Fruit fly (Drosophila melanogaster) whole organism, embryonic: Measurements from ENCODE around the gene Cyt-c1L.

Source experiments
- Atf6 ChIP-seq: fragments of 200-800 bp; sonication (Bioruptor generic); IDR thresholded peaks from 2 replicates; pipeline ENCODE4 v1.3.6; 2022; ENCODE audit warnings: missing biosample characterization, missing genetic modification characterization
- CG11695 ChIP-seq: fragments of 200-800 bp; sonication (Bioruptor generic); IDR thresholded peaks from 3 replicates; pipeline ENCODE4 v1.3.6; 2022; ENCODE audit warnings: missing biosample characterization, missing genetic modification characterization
- CG12299 ChIP-seq: fragments of 200-800 bp; sonication (Bioruptor generic); optimal IDR thresholded peaks from 2 replicates; lab custom pipeline; 2018; ENCODE audit warnings: missing biosample characterization, mild to moderate bottlenecking, missing genetic modification characterization
- CG13424 ChIP-seq: fragments of 200-800 bp; sonication (Bioruptor generic); optimal IDR thresholded peaks from 2 replicates; lab custom pipeline; 2019; ENCODE audit warnings: missing biosample characterization, mild to moderate bottlenecking, missing genetic modification characterization, moderate library complexity
- CG13624 ChIP-seq: fragments of 200-800 bp; sonication (Bioruptor generic); optimal IDR thresholded peaks from 2 replicates; lab custom pipeline; 2016; ENCODE audit warnings: missing biosample characterization, missing genetic modification characterization
- CG15514 ChIP-seq: fragments of 200-800 bp; sonication (Bioruptor generic); optimal IDR thresholded peaks from 3 replicates; lab custom pipeline; 2017; ENCODE audit warnings: missing biosample characterization, missing genetic modification characterization, mild to moderate bottlenecking, moderate library complexity, missing genetic modification reagents
- CG1647 ChIP-seq: fragments of 200-800 bp; sonication (Bioruptor generic); optimal IDR thresholded peaks from 3 replicates; lab custom pipeline; 2016; ENCODE audit warnings: missing biosample characterization, missing genetic modification characterization
- CG17361 ChIP-seq: fragments of 200-800 bp; sonication (Bioruptor generic); IDR thresholded peaks from 3 replicates; pipeline ENCODE4 v1.3.6; 2022; ENCODE audit warnings: missing biosample characterization, missing genetic modification characterization
- CG18011 ChIP-seq: fragments of 200-800 bp; sonication (Bioruptor generic); optimal IDR thresholded peaks from 2 replicates; lab custom pipeline; 2017; ENCODE audit warnings: missing biosample characterization, missing genetic modification characterization, mild to moderate bottlenecking, moderate library complexity, missing genotype
- CG2889 ChIP-seq: fragments of 200-800 bp; sonication (Bioruptor generic); IDR thresholded peaks from 3 replicates; pipeline ENCODE4 v1.3.6; 2022; ENCODE audit warnings: missing biosample characterization, missing genetic modification characterization
- CG32767 ChIP-seq: fragments of 200-800 bp; sonication (Bioruptor generic); IDR thresholded peaks from 2 replicates; pipeline ENCODE4 v1.3.6; 2022; ENCODE audit warnings: missing biosample characterization, missing genetic modification characterization
- CG5245 ChIP-seq: fragments of 200-800 bp; sonication (Bioruptor generic); optimal IDR thresholded peaks from 3 replicates; lab custom pipeline; 2016; ENCODE audit warnings: missing biosample characterization, missing genetic modification characterization
- CG7556 ChIP-seq: fragments of 200-800 bp; sonication (Bioruptor generic); optimal IDR thresholded peaks from 2 replicates; lab custom pipeline; 2017; ENCODE audit warnings: missing biosample characterization, mild to moderate bottlenecking, missing genetic modification characterization
- CG9437 ChIP-seq: fragments of 200-800 bp; sonication (Bioruptor generic); optimal IDR thresholded peaks from 2 replicates; lab custom pipeline; 2018; ENCODE audit warnings: missing biosample characterization, mild to moderate bottlenecking, missing genetic modification characterization
- Camta ChIP-seq: fragments of 200-800 bp; sonication (Bioruptor generic); optimal IDR thresholded peaks from 2 replicates; lab custom pipeline; 2016; ENCODE audit warnings: missing biosample characterization, missing genetic modification characterization
- Chrac-16 ChIP-seq: fragments of 200-800 bp; sonication (Bioruptor generic); optimal IDR thresholded peaks from 3 replicates; lab custom pipeline; 2016; ENCODE audit warnings: missing biosample characterization, missing genetic modification characterization
- E2f1 ChIP-seq: fragments of 200-800 bp; sonication (Bioruptor generic); IDR thresholded peaks from 2 replicates; pipeline ENCODE4 v1.3.6; 2022; ENCODE audit warnings: missing biosample characterization, missing genetic modification characterization
- Fer1 ChIP-seq: fragments of 200-800 bp; sonication (Bioruptor generic); optimal IDR thresholded peaks from 2 replicates; lab custom pipeline; 2017; ENCODE audit warnings: missing biosample characterization, mild to moderate bottlenecking, missing genetic modification characterization
- Gsc ChIP-seq: fragments of 200-800 bp; sonication (Bioruptor generic); IDR thresholded peaks from 2 replicates; pipeline ENCODE4 v1.3.6; 2022; ENCODE audit warnings: missing biosample characterization, missing genetic modification characterization
- HLH3B ChIP-seq: fragments of 200-800 bp; sonication (Bioruptor generic); IDR thresholded peaks from 2 replicates; pipeline ENCODE4 v1.3.6; 2022; ENCODE audit warnings: missing biosample characterization, missing genetic modification characterization
- HLH54F ChIP-seq: fragments of 200-800 bp; sonication (Bioruptor generic); optimal IDR thresholded peaks from 3 replicates; lab custom pipeline; 2016; ENCODE audit warnings: missing biosample characterization, missing genetic modification characterization
- Hr3 ChIP-seq: fragments of 200-800 bp; sonication (Bioruptor generic); optimal IDR thresholded peaks from 3 replicates; lab custom pipeline; 2016; ENCODE audit warnings: missing biosample characterization, missing genetic modification characterization
- Kr ChIP-seq: fragments of 200-800 bp; sonication (Bioruptor generic); optimal IDR thresholded peaks from 2 replicates; lab custom pipeline; 2017; ENCODE audit warnings: missing biosample characterization, mild to moderate bottlenecking, missing genetic modification characterization
- Lim3 ChIP-seq: fragments of 200-800 bp; sonication (Bioruptor generic); IDR thresholded peaks from 2 replicates; pipeline ENCODE4 v1.3.6; 2022; ENCODE audit warnings: missing biosample characterization, missing genetic modification characterization
- NFAT ChIP-seq: fragments of 200-800 bp; sonication (Bioruptor generic); IDR thresholded peaks from 2 replicates; pipeline ENCODE4 v1.3.6; 2022; ENCODE audit warnings: missing biosample characterization, missing genetic modification characterization
- Nf-YA ChIP-seq: fragments of 200-800 bp; sonication (Bioruptor generic); IDR thresholded peaks from 2 replicates; pipeline ENCODE4 v1.3.6; 2022; ENCODE audit warnings: missing biosample characterization, missing genetic modification characterization
- NfI ChIP-seq: fragments of 200-800 bp; sonication (Bioruptor generic); optimal IDR thresholded peaks from 3 replicates; lab custom pipeline; 2018; ENCODE audit warnings: missing biosample characterization, mild to moderate bottlenecking, missing genetic modification characterization, moderate library complexity
- Oaz ChIP-seq: fragments of 200-800 bp; sonication (Bioruptor generic); IDR thresholded peaks from 2 replicates; pipeline ENCODE4 v1.3.6; 2022; ENCODE audit warnings: missing biosample characterization, missing genetic modification characterization
- Optix ChIP-seq: fragments of 200-800 bp; sonication (Bioruptor generic); IDR thresholded peaks from 3 replicates; pipeline ENCODE4 v1.3.6; 2022; ENCODE audit warnings: missing biosample characterization, missing genetic modification characterization
- Ptx1 ChIP-seq: fragments of 200-800 bp; sonication (Bioruptor generic); IDR thresholded peaks from 2 replicates; pipeline ENCODE4 v1.3.6; 2022; ENCODE audit warnings: missing biosample characterization, missing genetic modification characterization
- Usf ChIP-seq: fragments of 200-800 bp; sonication (Bioruptor generic); optimal IDR thresholded peaks from 2 replicates; lab custom pipeline; 2017; ENCODE audit warnings: missing genotype, missing biosample characterization, missing genetic modification characterization
- bbx ChIP-seq: fragments of 200-800 bp; sonication (Bioruptor generic); IDR thresholded peaks from 2 replicates; pipeline ENCODE4 v1.3.6; 2022; ENCODE audit warnings: missing biosample characterization, missing genetic modification characterization; ENCODE audit not compliant: partially characterized antibody
- cas ChIP-seq: fragments of 200-800 bp; sonication (Bioruptor generic); IDR thresholded peaks from 2 replicates; pipeline ENCODE4 v1.3.6; 2022; ENCODE audit warnings: missing biosample characterization, missing genetic modification characterization
- crc ChIP-seq: fragments of 200-800 bp; sonication (Bioruptor generic); optimal IDR thresholded peaks from 2 replicates; lab custom pipeline; 2016; ENCODE audit warnings: missing biosample characterization, missing genetic modification characterization
- crp ChIP-seq, 2 experiments: fragments of 200-800 bp; sonication (Bioruptor generic); optimal IDR thresholded peaks; 2 replicates in 1 of 2; 3 replicates in 1 of 2; lab custom pipeline; 2017; ENCODE audit warnings: missing biosample characterization in 2 of 2, missing genetic modification characterization in 2 of 2, mild to moderate bottlenecking in 1 of 2, moderate library complexity in 1 of 2
- dmrt11E ChIP-seq: fragments of 200-800 bp; sonication (Bioruptor generic); optimal IDR thresholded peaks from 3 replicates; lab custom pipeline; 2018; ENCODE audit warnings: missing biosample characterization, mild to moderate bottlenecking, missing genetic modification characterization, moderate library complexity
- dysf ChIP-seq: fragments of 200-800 bp; sonication (Bioruptor generic); IDR thresholded peaks from 3 replicates; pipeline ENCODE4 v1.3.6; 2022; ENCODE audit warnings: missing biosample characterization, missing genetic modification characterization
- en ChIP-seq: fragments of 200-800 bp; sonication (Bioruptor generic); optimal IDR thresholded peaks from 2 replicates; lab custom pipeline; 2016; ENCODE audit warnings: missing biosample characterization, missing genetic modification characterization
- fd102C ChIP-seq: fragments of 200-800 bp; sonication (Bioruptor generic); optimal IDR thresholded peaks from 2 replicates; lab custom pipeline; 2018; ENCODE audit warnings: missing biosample characterization, mild to moderate bottlenecking, missing genetic modification characterization, moderate library complexity
- fd64A ChIP-seq: fragments of 200-800 bp; sonication (Bioruptor generic); optimal IDR thresholded peaks from 3 replicates; lab custom pipeline; 2018; ENCODE audit warnings: missing biosample characterization, mild to moderate bottlenecking, missing genetic modification characterization
- fru ChIP-seq: fragments of >200 bp; optimal IDR thresholded peaks from 2 replicates; lab custom pipeline; 2017
- gt ChIP-seq: fragments of 200-800 bp; sonication (Bioruptor generic); IDR thresholded peaks from 2 replicates; pipeline ENCODE4 v1.3.6; 2022; ENCODE audit warnings: missing biosample characterization, missing genetic modification characterization
- nerfin-1 ChIP-seq: fragments of 200-800 bp; sonication (Bioruptor generic); optimal IDR thresholded peaks from 3 replicates; lab custom pipeline; 2019; ENCODE audit warnings: missing biosample characterization, mild to moderate bottlenecking, missing genetic modification characterization, moderate library complexity
- nom ChIP-seq: fragments of 200-800 bp; sonication (Bioruptor generic); optimal IDR thresholded peaks from 2 replicates; lab custom pipeline; 2017; ENCODE audit warnings: missing biosample characterization, missing genetic modification characterization, mild to moderate bottlenecking, moderate library complexity, missing genetic modification reagents
- onecut ChIP-seq: fragments of 200-800 bp; sonication (Bioruptor generic); IDR thresholded peaks from 2 replicates; pipeline ENCODE4 v1.3.6; 2022; ENCODE audit warnings: missing biosample characterization, missing genetic modification characterization
- pros ChIP-seq: fragments of 200-800 bp; sonication (Bioruptor generic); optimal IDR thresholded peaks from 3 replicates; lab custom pipeline; 2019; ENCODE audit warnings: missing biosample characterization, mild to moderate bottlenecking, missing genetic modification characterization, moderate library complexity
- pzg ChIP-seq: fragments of 200-800 bp; sonication (Bioruptor generic); optimal IDR thresholded peaks from 3 replicates; lab custom pipeline; 2018; ENCODE audit warnings: missing biosample characterization, mild to moderate bottlenecking, missing genetic modification characterization, moderate library complexity
- seq ChIP-seq: fragments of 200-800 bp; sonication (Bioruptor generic); IDR thresholded peaks from 2 replicates; pipeline ENCODE4 v1.3.6; 2022; ENCODE audit warnings: missing biosample characterization, missing genetic modification characterization
- shn ChIP-seq: fragments of 200-800 bp; sonication (Bioruptor generic); optimal IDR thresholded peaks from 3 replicates; lab custom pipeline; 2016; ENCODE audit warnings: missing biosample characterization, missing genetic modification characterization
- so ChIP-seq: fragments of 200-800 bp; sonication (Bioruptor generic); IDR thresholded peaks from 3 replicates; pipeline ENCODE4 v1.3.6; 2022; ENCODE audit warnings: missing biosample characterization, missing genetic modification characterization
- wor ChIP-seq: fragments of 200-800 bp; sonication (Bioruptor generic); IDR thresholded peaks from 2 replicates; pipeline ENCODE4 v1.3.6; 2022; ENCODE audit warnings: missing biosample characterization, missing genetic modification characterization
- zf30C ChIP-seq: fragments of 200-800 bp; sonication (Bioruptor generic); optimal IDR thresholded peaks from 3 replicates; lab custom pipeline; 2018; ENCODE audit warnings: missing biosample characterization, mild to moderate bottlenecking, missing genetic modification characterization

Gene Cyt-c1L

DNA sequence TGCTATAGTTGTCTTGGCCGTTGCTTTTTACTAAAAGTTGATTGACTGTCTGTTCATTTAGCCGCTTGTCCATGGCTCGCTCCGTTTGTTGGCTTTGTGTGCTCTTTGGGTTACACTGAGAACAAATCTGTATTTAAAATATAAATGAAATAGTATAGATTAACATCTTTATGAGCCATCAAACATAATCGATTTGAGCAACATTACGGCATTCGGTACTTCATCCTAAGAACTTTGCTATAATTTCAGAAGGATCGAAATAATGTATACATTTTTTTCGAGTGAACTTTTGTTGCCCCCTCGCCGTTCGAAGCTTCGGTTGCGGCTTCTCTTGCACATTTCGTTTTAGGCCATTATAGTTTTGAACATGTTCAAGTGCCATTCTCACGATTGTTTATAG, 4.1 kb upstream of the Cyt-c1L start (continued):
- TF ChIP-seq Lim3 (GFP tag; lab: Robert Waterston, UW) (0 out of 2 replicates have a peak, but pooled peaks have one; percentile 18), gt (no peak), NfI (peak; percentile 61), bbx (GFP tag; lab: Robert Waterston, UW) (no peak), CG13424 (tag; lab: Kevin White, UChicago) (peak; percentile 75), Usf (no peak), CG32767 (GFP tag; lab: Robert Waterston, UW) (0 out of 2 replicates have a peak, but pooled peaks have one; percentile 40), nom (GFP tag; lab: Kevin White, UChicago) (no peak), CG15514 (GFP tag; lab: Kevin White, UChicago) (peak; percentile 13), nerfin-1 (peak; percentile 52), fd102C (GFP tag; lab: Kevin White, UChicago) (no peak), CG17361 (GFP tag; lab: Robert Waterston, UW) (peak; percentile 62; the same call in 2 of the 3 replicates), Chrac-16 (GFP tag; lab: Kevin White, UChicago) (peak; percentile 23), Fer1 (GFP tag; lab: Kevin White, UChicago) (peak; percentile 60), CG13624 (GFP tag; lab: Kevin White, UChicago) (no peak), fd64A (GFP tag; lab: Kevin White, UChicago) (peak; percentile 30), Ptx1 (GFP tag; lab: Robert Waterston, UW) (peak; percentile 78), HLH3B (GFP tag; lab: Robert Waterston, UW) (peak; percentile 70), CG18011 (GFP tag; lab: Kevin White, UChicago) (peak; percentile 15), Nf-YA (GFP tag; lab: Robert Waterston, UW) (peak; percentile 54), Kr (GFP tag; lab: Kevin White, UChicago) (no peak), seq (peak; percentile 60), dysf (GFP tag; lab: Robert Waterston, UW) (peak; percentile 76), fru (lab: Kevin White, UChicago) (no peak), NFAT (no peak), E2f1 (GFP tag; lab: Robert Waterston, UW) (0 out of 2 replicates have a peak, but pooled peaks have one; percentile 42), shn (no peak), Atf6 (GFP tag; lab: Robert Waterston, UW) (no peak), Hr3 (peak; percentile 67), HLH54F (no peak), Oaz (GFP tag; lab: Robert Waterston, UW) (peak; percentile 36; the same call in 1 of the 2 replicates), pzg (GFP tag; lab: Kevin White, UChicago) (no peak), CG9437 (GFP tag; lab: Kevin White, UChicago) (peak; percentile 41), CG1647 (no peak), Camta (GFP tag; lab: Kevin White, UChicago) (peak; percentile 30), CG2889 (peak; percentile 28; the same call in 1 of the 3 replicates), cas (GFP tag; lab: Robert Waterston, UW) (no peak), CG7556 (peak; percentile 63), dmrt11E (tag; lab: Kevin White, UChicago) (peak; percentile 66), CG11695 (peak; percentile 72), en (GFP tag; lab: Kevin White, UChicago) (no peak), pros (no peak), Gsc (no peak), onecut (GFP tag; lab: Robert Waterston, UW) (peak; percentile 62), so (GFP tag; lab: Robert Waterston, UW) (peak; percentile 57; the same call in 1 of the 3 replicates), wor (GFP tag; lab: Robert Waterston, UW) (0 out of 2 replicates have a peak, but pooled peaks have one; percentile 21), crc (GFP tag; lab: Kevin White, UChicago) (no peak), CG12299 (tag; lab: Kevin White, UChicago) (peak; percentile 25), zf30C (GFP tag; lab: Kevin White, UChicago) (no peak), crp (GFP tag; optimal IDR thresholded peaks at IDR 0.05; lab: Kevin White, UChicago) (no peak), CG5245 (GFP tag; lab: Kevin White, UChicago) (peak; percentile 39), Optix (GFP tag; lab: Robert Waterston, UW) (peak; percentile 66; the same call in 2 of the 3 replicates)
